Fruit fly (Drosophila melanogaster) whole organism, pupa: ENCODE results near the gene CG33235.

Source experiments
- CG10348 ChIP-seq: fragments of 200-800 bp; sonication (Bioruptor generic); IDR thresholded peaks from 2 replicates; pipeline ENCODE4 v1.3.6; 2022; ENCODE audit warnings: missing biosample characterization, missing genetic modification characterization
- CG13204 ChIP-seq: fragments of 200-800 bp; sonication (Bioruptor generic); optimal IDR thresholded peaks from 2 replicates; lab custom pipeline; 2018; ENCODE audit warnings: missing biosample characterization, mild to moderate bottlenecking, missing genetic modification characterization, moderate library complexity
- Ets98B ChIP-seq: fragments of 200-800 bp; sonication (Bioruptor generic); IDR thresholded peaks from 2 replicates; pipeline ENCODE4 v1.3.6; 2022; ENCODE audit warnings: missing biosample characterization, missing genetic modification characterization

- no peak for TF ChIP-seq Ets98B (GFP tag; lab: Robert Waterston, UW)
- no peak for TF ChIP-seq CG13204 (GFP tag; lab: Kevin White, UChicago)
- TF ChIP-seq CG10348 (GFP tag; lab: Robert Waterston, UW), result no peak
These were observed 18.9 kb upstream of the CG33235 start for dm6 chrX:11510120-11510771.
